Worm (Caenorhabditis elegans) whole organism, late embryonic: ENCODE measurements around the gene dod-22.

Experiments used
- C38D4.7 ChIP-seq: fragments of 200-800 bp; sonication (Bioruptor generic); optimal IDR thresholded peaks from 2 replicates; lab custom pipeline; 2018; ENCODE audit warnings: mild to moderate bottlenecking, missing genetic modification characterization, moderate library complexity, missing compliant biosample characterization
- T23F11.4 ChIP-seq: fragments of 200-800 bp; sonication (Bioruptor generic); optimal IDR thresholded peaks from 2 replicates; lab custom pipeline; 2018; ENCODE audit warnings: mild to moderate bottlenecking, missing genetic modification characterization, missing compliant biosample characterization
- ahr-1 ChIP-seq: sonication (generic microtip); optimal IDR thresholded peaks from 2 replicates; lab custom pipeline; 2016; ENCODE audit warnings: missing genetic modification characterization, missing compliant biosample characterization
- ama-1 ChIP-seq: fragments of 150-350 bp; optimal IDR thresholded peaks from 2 replicates; lab custom pipeline; 2014
- ceh-48 ChIP-seq: sonication (generic microtip); optimal IDR thresholded peaks from 2 replicates; lab custom pipeline; 2016; ENCODE audit warnings: missing genetic modification characterization, inconsistent platforms, missing compliant biosample characterization
- dmd-4 ChIP-seq: sonication (generic microtip); optimal IDR thresholded peaks from 2 replicates; lab custom pipeline; 2016; ENCODE audit warnings: borderline replicate concordance, missing genetic modification characterization, missing compliant biosample characterization
- fkh-10 ChIP-seq: fragments of 150-350 bp; optimal IDR thresholded peaks from 2 replicates; lab custom pipeline; 2014; ENCODE audit warnings: missing biosample characterization, missing genetic modification reagents, missing genetic modification characterization
- hlh-30 ChIP-seq: sonication (generic microtip); optimal IDR thresholded peaks from 2 replicates; lab custom pipeline; 2017; ENCODE audit warnings: antibody characterized with exemption, missing genetic modification characterization, missing compliant biosample characterization; ENCODE audit not compliant: insufficient read depth
- hlh-8 ChIP-seq: sonication (generic microtip); optimal IDR thresholded peaks from 2 replicates; lab custom pipeline; 2016; ENCODE audit warnings: missing genotype, missing genetic modification characterization, missing compliant biosample characterization
- lim-6 ChIP-seq: sonication (generic microtip); optimal IDR thresholded peaks from 2 replicates; lab custom pipeline; 2016; ENCODE audit warnings: missing genetic modification characterization, missing compliant biosample characterization
- lin-11 ChIP-seq: fragments of 200-800 bp; sonication (Bioruptor generic); optimal IDR thresholded peaks from 2 replicates; lab custom pipeline; 2018; ENCODE audit warnings: mild to moderate bottlenecking, missing genetic modification characterization, missing compliant biosample characterization
- mec-3 ChIP-seq: sonication (generic microtip); optimal IDR thresholded peaks from 2 replicates; lab custom pipeline; 2016; ENCODE audit warnings: borderline replicate concordance, missing genetic modification characterization, missing compliant biosample characterization
- npax-4 ChIP-seq: sonication (generic microtip); optimal IDR thresholded peaks from 2 replicates; lab custom pipeline; 2016; ENCODE audit warnings: missing genetic modification characterization, missing compliant biosample characterization

ce11 chrIV:12924332-12924731, 40.8 kb upstream of the dod-22 start, which contains the start of gene srlf-4:
- TF ChIP-seq ama-1 (no peak), hlh-8 (tag; lab: Kevin White, UChicago) (no peak), ceh-48 (no peak), fkh-10 (GFP tag; lab: Kevin White, UChicago) (no peak), npax-4 (tag; lab: Kevin White, UChicago) (no peak), T23F11.4 (GFP tag; lab: Kevin White, UChicago) (no peak), lin-11 (tag; lab: Kevin White, UChicago) (no peak), mec-3 (tag; lab: Kevin White, UChicago) (no peak), C38D4.7 (no peak), hlh-30 (no peak), lim-6 (tag; lab: Kevin White, UChicago) (no peak), ahr-1 (tag; lab: Kevin White, UChicago) (no peak), dmd-4 (tag; lab: Kevin White, UChicago) (no peak)
